Worm (Caenorhabditis elegans) whole organism, young adult: ENCODE measurements around the gene C33D9.10.

Experiments
- T26A5.8 ChIP-seq: sonication (generic microtip); optimal IDR thresholded peaks from 2 replicates; lab custom pipeline; 2016; ENCODE audit warnings: missing genetic modification characterization, missing compliant biosample characterization
- Y53G8AR.9 ChIP-seq: fragments of 200-800 bp; sonication (Bioruptor generic); conservative IDR thresholded peaks from 2 replicates; pipeline ENCODE4 v1.3.6; 2022; ENCODE audit warnings: missing genetic modification reagents, missing genetic modification characterization, missing compliant biosample characterization
- Y79H2A.3 ChIP-seq: fragments of 200-800 bp; sonication (Bioruptor generic); conservative IDR thresholded peaks from 2 replicates; pipeline ENCODE4 v1.3.6; 2022; ENCODE audit warnings: missing genetic modification reagents, missing genetic modification characterization, missing compliant biosample characterization
- bed-2 ChIP-seq: fragments of 200-800 bp; sonication (Bioruptor generic); IDR thresholded peaks from 2 replicates; pipeline ENCODE4 v1.3.6; 2022; ENCODE audit warnings: missing genetic modification reagents, missing genetic modification characterization, missing compliant biosample characterization
- dpff-1 ChIP-seq: sonication (generic microtip); optimal IDR thresholded peaks from 2 replicates; lab custom pipeline; 2017; ENCODE audit warnings: mild to moderate bottlenecking, missing genetic modification characterization, missing compliant biosample characterization
- ets-4 ChIP-seq: fragments of 200-800 bp; sonication (Bioruptor generic); optimal IDR thresholded peaks from 2 replicates; lab custom pipeline; 2018; ENCODE audit warnings: mild to moderate bottlenecking, missing genetic modification characterization, missing compliant biosample characterization
- hmg-1.2 ChIP-seq: fragments of 200-800 bp; sonication (Bioruptor generic); IDR thresholded peaks from 2 replicates; pipeline ENCODE4 v1.3.6; 2022; ENCODE audit warnings: missing genetic modification reagents, missing genetic modification characterization, missing compliant biosample characterization
- hmg-20 ChIP-seq: fragments of 200-800 bp; sonication (Bioruptor generic); IDR thresholded peaks from 2 replicates; pipeline ENCODE4 v1.3.6; 2022; ENCODE audit warnings: missing genetic modification reagents, missing genetic modification characterization, missing compliant biosample characterization
- hsf-1 ChIP-seq: fragments of 200-800 bp; sonication (Bioruptor generic); IDR thresholded peaks from 2 replicates; pipeline ENCODE4 v1.3.6; 2022; ENCODE audit warnings: missing genetic modification reagents, missing genetic modification characterization, missing compliant biosample characterization
- let-607 ChIP-seq, 2 experiments: fragments of 200-800 bp in 1 of 2; sonication (Bioruptor generic) in 1 of 2; sonication (generic microtip) in 1 of 2; optimal IDR thresholded peaks; 2 replicates each; lab custom pipeline; 2016 to 2018; ENCODE audit warnings: mild to moderate bottlenecking in 2 of 2, missing compliant biosample characterization in 2 of 2, missing genetic modification characterization in 2 of 2, moderate library complexity in 2 of 2, missing genotype in 1 of 2
- nhr-90 ChIP-seq: sonication (generic microtip); optimal IDR thresholded peaks from 2 replicates; lab custom pipeline; 2016; ENCODE audit warnings: missing genotype, mild to moderate bottlenecking, missing genetic modification characterization, missing compliant biosample characterization
- sptf-2 ChIP-seq: fragments of 200-800 bp; sonication (Bioruptor generic); optimal IDR thresholded peaks from 2 replicates; lab custom pipeline; 2018; ENCODE audit warnings: mild to moderate bottlenecking, missing genetic modification characterization, missing compliant biosample characterization
- unc-62 ChIP-seq: fragments of 150-350 bp; optimal IDR thresholded peaks from 2 replicates; lab custom pipeline; 2014; ENCODE audit warnings: missing biosample characterization, missing genetic modification reagents, missing genetic modification characterization
- ztf-3 ChIP-seq: fragments of 200-800 bp; sonication (Bioruptor generic); optimal IDR thresholded peaks from 2 replicates; lab custom pipeline; 2018; ENCODE audit warnings: mild to moderate bottlenecking, missing genetic modification characterization, missing compliant biosample characterization

C33D9.10 gene

ce11 chrIV:8737787-8738186, 50.2 kb downstream of the C33D9.10 start, which contains the start of gene F21D5.4:
F21D5.4 (plus strand) TSS chrIV:8738087.
- TF ChIP-seq hsf-1: no peak
- no peak for TF ChIP-seq nhr-90 (tag; lab: Kevin White, UChicago)
- no peak for TF ChIP-seq sptf-2 (GFP tag; lab: Kevin White, UChicago)
- no peak for TF ChIP-seq Y53G8AR.9
- TF ChIP-seq hmg-20: no peak
- TF ChIP-seq bed-2 (GFP tag; lab: Robert Waterston, UW): no peak
- TF ChIP-seq T26A5.8 (tag; lab: Kevin White, UChicago): no peak
- TF ChIP-seq unc-62 (GFP tag; lab: Kevin White, UChicago): no peak
- no peak for TF ChIP-seq ets-4
- TF ChIP-seq let-607 (tag; optimal IDR thresholded peaks at IDR 0.05; lab: Kevin White, UChicago): no peak
- TF ChIP-seq dpff-1 (tag; lab: Kevin White, UChicago): no peak
- TF ChIP-seq Y79H2A.3 (GFP tag; lab: Robert Waterston, UW): no peak

ce11 chrIV:8737354-8737753, 50.6 kb downstream of the C33D9.10 start:
- TF ChIP-seq hmg-1.2: peak; percentile 73; the same call in 1 of the 2 replicates
- TF ChIP-seq ztf-3 (GFP tag; lab: Kevin White, UChicago): no peak
